Worm (Caenorhabditis elegans) whole organism, young adult: ENCODE data around the gene F36H12.17.
A peak's percentile ranks its signal among the peaks of the same experiment; 100 is the strongest.
"Not testable (repeated sequence)": the region's sequence is repeated elsewhere in the genome, so short reads cannot be mapped to it uniquely, and the experiment has no call there.

Experiments
- C17E4.6 ChIP-seq: fragments of 200-800 bp; sonication (Bioruptor generic); IDR thresholded peaks from 2 replicates; pipeline ENCODE4 v1.3.6; 2022; ENCODE audit warnings: missing genetic modification reagents, missing genetic modification characterization, missing compliant biosample characterization
- F33H1.4 ChIP-seq: fragments of 200-800 bp; sonication (Bioruptor generic); IDR thresholded peaks from 2 replicates; pipeline ENCODE4 v1.3.6; 2022; ENCODE audit warnings: missing genetic modification reagents, missing genetic modification characterization, missing compliant biosample characterization
- F55B11.4 ChIP-seq: sonication (generic microtip); optimal IDR thresholded peaks from 2 replicates; lab custom pipeline; 2016; ENCODE audit warnings: missing compliant biosample characterization, missing genetic modification characterization, borderline replicate concordance; ENCODE audit not compliant: insufficient read depth
- dpff-1 ChIP-seq: sonication (generic microtip); optimal IDR thresholded peaks from 2 replicates; lab custom pipeline; 2017; ENCODE audit warnings: mild to moderate bottlenecking, missing genetic modification characterization, missing compliant biosample characterization
- egl-44 ChIP-seq: fragments of 200-800 bp; sonication (Bioruptor generic); IDR thresholded peaks from 2 replicates; pipeline ENCODE4 v1.3.6; 2022; ENCODE audit warnings: missing genetic modification reagents, missing genetic modification characterization, missing compliant biosample characterization
- egrh-3 ChIP-seq: fragments of 200-800 bp; sonication (Bioruptor generic); IDR thresholded peaks from 2 replicates; pipeline ENCODE4 v1.3.6; 2022; ENCODE audit warnings: missing genetic modification reagents, missing genetic modification characterization, missing compliant biosample characterization
- lin-54 ChIP-seq: fragments of 200-800 bp; sonication (Bioruptor generic); optimal IDR thresholded peaks from 2 replicates; lab custom pipeline; 2018; ENCODE audit warnings: mild to moderate bottlenecking, missing genetic modification characterization, missing compliant biosample characterization
- lsl-1 ChIP-seq: fragments of 200-800 bp; sonication (Bioruptor generic); optimal IDR thresholded peaks from 2 replicates; lab custom pipeline; 2018; ENCODE audit warnings: mild to moderate bottlenecking, missing genetic modification characterization, moderate library complexity, missing compliant biosample characterization
- madf-10 ChIP-seq: sonication (generic microtip); optimal IDR thresholded peaks from 2 replicates; lab custom pipeline; 2016; ENCODE audit warnings: mild to moderate bottlenecking, missing genetic modification characterization, missing compliant biosample characterization
- madf-3 ChIP-seq: fragments of 200-800 bp; sonication (Bioruptor generic); IDR thresholded peaks from 2 replicates; pipeline ENCODE4 v1.3.6; 2022; ENCODE audit warnings: missing genetic modification reagents, missing genetic modification characterization, missing compliant biosample characterization
- mel-28 ChIP-seq: sonication (generic microtip); optimal IDR thresholded peaks from 2 replicates; lab custom pipeline; 2016; ENCODE audit warnings: borderline replicate concordance, mild to moderate bottlenecking, missing genetic modification characterization, missing compliant biosample characterization
- snpc-3.4 ChIP-seq: sonication (generic microtip); optimal IDR thresholded peaks from 2 replicates; lab custom pipeline; 2017; ENCODE audit warnings: missing genetic modification characterization, mild to moderate bottlenecking, missing compliant biosample characterization, antibody characterized with exemption, moderate library complexity, missing genotype, missing genetic modification reagents
- tbx-9 ChIP-seq: sonication (generic microtip); optimal IDR thresholded peaks from 2 replicates; lab custom pipeline; 2016; ENCODE audit warnings: borderline replicate concordance, missing genetic modification characterization, inconsistent platforms, missing compliant biosample characterization
- unc-62 ChIP-seq: fragments of 150-350 bp; optimal IDR thresholded peaks from 2 replicates; lab custom pipeline; 2014; ENCODE audit warnings: missing biosample characterization, missing genetic modification reagents, missing genetic modification characterization
- zfh-2 ChIP-seq: fragments of 200-800 bp; sonication (Bioruptor generic); conservative IDR thresholded peaks from 2 replicates; pipeline ENCODE4 v1.3.6; 2022; ENCODE audit warnings: missing genetic modification reagents, missing genetic modification characterization, missing compliant biosample characterization
- ztf-6 ChIP-seq: fragments of 200-800 bp; sonication (Bioruptor generic); IDR thresholded peaks from 2 replicates; pipeline ENCODE4 v1.3.6; 2022; ENCODE audit warnings: missing genetic modification reagents, missing genetic modification characterization, missing compliant biosample characterization

The F36H12.17 gene

ce11 chrIV:5225277-5225822 lies 52.3 kb downstream of the F36H12.17 start, which contains the start of gene cylc-1:
TSS of gene cylc-1 (minus strand) at chrIV:5225772.
- TF ChIP-seq zfh-2 (GFP tag; lab: Robert Waterston, UW) (peak; percentile 79), egrh-3 (GFP tag; lab: Robert Waterston, UW) (peak; percentile 68)

ce11 chrIV:5224238-5224637 lies 53.4 kb downstream of the F36H12.17 start, which contains the start of gene Y59E9AL.8:
TSS of gene Y59E9AL.8 (minus strand) at chrIV:5224338.
- TF ChIP-seq ztf-6 (GFP tag; lab: Robert Waterston, UW), result no peak
- TF ChIP-seq mel-28 (tag; lab: Kevin White, UChicago), result no peak
- TF ChIP-seq dpff-1 (tag; lab: Kevin White, UChicago), result no peak
- TF ChIP-seq madf-3 (GFP tag; lab: Robert Waterston, UW), result no peak
- no peak for TF ChIP-seq lsl-1
- no peak for TF ChIP-seq lin-54
- no peak for TF ChIP-seq F33H1.4 (GFP tag; lab: Robert Waterston, UW)

- no peak for TF ChIP-seq F55B11.4 (tag; lab: Kevin White, UChicago)
- no peak for TF ChIP-seq egl-44
- TF ChIP-seq egrh-3 (GFP tag; lab: Robert Waterston, UW), result peak; percentile 84; the same call in 1 of the 2 replicates
- TF ChIP-seq madf-10 (tag; lab: Kevin White, UChicago), result no peak
- no peak for TF ChIP-seq tbx-9
- no peak for TF ChIP-seq unc-62 (GFP tag; lab: Kevin White, UChicago)
Measured at ce11 chrIV:5221721-5222120, 55.9 kb downstream of the F36H12.17 start.

ce11 chrIV:5218496-5218895 lies 59.2 kb downstream of the F36H12.17 start, which contains the start of gene nsph-4.2:
TSS of gene nsph-4.2 (plus strand) at chrIV:5218796.
- TF ChIP-seq madf-3 (GFP tag; lab: Robert Waterston, UW); snpc-3.4 (tag; lab: Kevin White, UChicago); C17E4.6: not testable (repeated sequence)
